Worm (Caenorhabditis elegans) whole organism, young adult: ENCODE data around the gene rpb-11.

Experiments
- ama-1 ChIP-seq, 3 experiments: fragments of 150-350 bp in 1 of 3; sonication (generic microtip) in 2 of 3; optimal IDR thresholded peaks; 2 replicates each; lab custom pipeline; 2014 to 2018; ENCODE audit warnings: missing biosample characterization in 2 of 3, missing genetic modification characterization in 2 of 3, missing genetic modification reagents in 2 of 3
- bed-2 ChIP-seq: fragments of 200-800 bp; sonication (Bioruptor generic); IDR thresholded peaks from 2 replicates; pipeline ENCODE4 v1.3.6; 2022; ENCODE audit warnings: missing genetic modification reagents, missing genetic modification characterization, missing compliant biosample characterization
- ceh-79 ChIP-seq: sonication (generic microtip); optimal IDR thresholded peaks from 2 replicates; lab custom pipeline; 2017; ENCODE audit warnings: mild to moderate bottlenecking, missing genetic modification characterization, missing compliant biosample characterization
- die-1 ChIP-seq: sonication (generic microtip); optimal IDR thresholded peaks from 2 replicates; lab custom pipeline; 2016; ENCODE audit warnings: missing genotype, mild to moderate bottlenecking, missing genetic modification characterization, missing compliant biosample characterization
- efl-1 ChIP-seq: fragments of 150-350 bp; optimal IDR thresholded peaks from 2 replicates; lab custom pipeline; 2014; ENCODE audit warnings: missing biosample characterization, missing genetic modification reagents, missing genetic modification characterization
- lsl-1 ChIP-seq: fragments of 200-800 bp; sonication (Bioruptor generic); optimal IDR thresholded peaks from 2 replicates; lab custom pipeline; 2018; ENCODE audit warnings: mild to moderate bottlenecking, missing genetic modification characterization, moderate library complexity, missing compliant biosample characterization
- lsy-27 ChIP-seq: sonication (generic microtip); optimal IDR thresholded peaks from 2 replicates; lab custom pipeline; 2017; ENCODE audit warnings: missing genetic modification characterization, mild to moderate bottlenecking, missing compliant biosample characterization, antibody characterized with exemption, missing genotype, borderline replicate concordance; ENCODE audit not compliant: insufficient read depth
- nfya-1 ChIP-seq: sonication (generic microtip); optimal IDR thresholded peaks from 2 replicates; lab custom pipeline; 2017; ENCODE audit warnings: antibody characterized with exemption, missing compliant biosample characterization, missing genetic modification characterization, borderline replicate concordance; ENCODE audit not compliant: insufficient read depth
- nfya-2 ChIP-seq: fragments of 200-800 bp; sonication (Bioruptor generic); IDR thresholded peaks from 2 replicates; pipeline ENCODE4 v1.3.6; 2022; ENCODE audit warnings: missing genetic modification reagents, missing genetic modification characterization, missing compliant biosample characterization
- rcor-1 ChIP-seq: fragments of 200-800 bp; sonication (Bioruptor generic); IDR thresholded peaks from 2 replicates; pipeline ENCODE4 v1.3.6; 2022; ENCODE audit warnings: missing genetic modification reagents, missing genetic modification characterization, missing compliant biosample characterization
- tlf-1 ChIP-seq: fragments of 200-800 bp; sonication (Bioruptor generic); optimal IDR thresholded peaks from 2 replicates; lab custom pipeline; 2018; ENCODE audit warnings: mild to moderate bottlenecking, missing genetic modification characterization, missing compliant biosample characterization

DNA sequence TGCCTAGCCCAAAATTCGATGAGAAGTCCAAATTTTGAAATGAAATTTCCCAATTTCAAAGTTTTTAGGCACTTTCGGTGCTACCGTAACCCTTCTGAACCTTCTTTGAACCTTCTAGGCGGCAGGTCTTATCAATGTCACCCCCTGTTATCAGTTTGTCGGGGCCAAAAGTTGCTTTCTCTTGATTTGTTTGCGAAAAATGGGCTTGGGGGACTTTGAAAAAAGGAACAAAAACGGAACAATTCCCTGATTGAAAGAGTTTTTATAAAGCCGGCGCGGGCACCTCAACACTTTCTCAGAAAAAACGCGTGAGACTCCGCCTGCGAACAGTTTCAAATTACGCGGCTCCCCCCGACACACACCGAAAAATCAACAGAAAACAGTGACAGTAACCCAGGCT is 6.7 kb upstream of the rpb-11 start:
- no peak for TF ChIP-seq die-1
- no peak for TF ChIP-seq bed-2 (GFP tag; lab: Robert Waterston, UW)
- no peak for TF ChIP-seq tlf-1
- TF ChIP-seq ama-1 (optimal IDR thresholded peaks at IDR 0.05; lab: Kevin White, UChicago) = no peak
- no peak for TF ChIP-seq ama-1 (GFP tag; optimal IDR thresholded peaks at IDR 0.05; lab: Kevin White, UChicago)
- TF ChIP-seq nfya-2 (GFP tag; lab: Robert Waterston, UW) = no peak
- TF ChIP-seq lsy-27 (tag; lab: Kevin White, UChicago) = no peak
- no peak for TF ChIP-seq lsl-1
- no peak for TF ChIP-seq ceh-79 (tag; lab: Kevin White, UChicago)
- TF ChIP-seq rcor-1 (GFP tag; lab: Robert Waterston, UW) = no peak
- no peak for TF ChIP-seq nfya-1 (tag; lab: Kevin White, UChicago)
- no peak for TF ChIP-seq efl-1
